Fruit fly (Drosophila melanogaster) whole organism, prepupa: ENCODE results near the gene Sfmbt.
A peak's percentile ranks its signal among the peaks of the same experiment; 100 is the strongest.

Experiments used
- Blimp-1 ChIP-seq: fragments of 200-800 bp; sonication (Bioruptor generic); optimal IDR thresholded peaks from 3 replicates; lab custom pipeline; 2017; ENCODE audit warnings: missing biosample characterization, missing genetic modification characterization, mild to moderate bottlenecking, moderate library complexity, missing genetic modification reagents
- CG10669 ChIP-seq: fragments of 200-800 bp; sonication (Bioruptor generic); optimal IDR thresholded peaks from 3 replicates; lab custom pipeline; 2018; ENCODE audit warnings: missing biosample characterization, mild to moderate bottlenecking, missing genetic modification characterization, moderate library complexity
- CG11294 ChIP-seq: fragments of 200-800 bp; sonication (Bioruptor generic); IDR thresholded peaks from 2 replicates; pipeline ENCODE4 v1.3.6; 2022; ENCODE audit warnings: missing biosample characterization, missing genetic modification characterization
- CG11762 ChIP-seq: fragments of 200-800 bp; sonication (Bioruptor generic); optimal IDR thresholded peaks from 3 replicates; lab custom pipeline; 2016; ENCODE audit warnings: missing biosample characterization, missing genetic modification characterization; ENCODE audit not compliant: insufficient read depth
- CG11902 ChIP-seq: fragments of 200-800 bp; sonication (Bioruptor generic); optimal IDR thresholded peaks from 3 replicates; lab custom pipeline; 2016; ENCODE audit warnings: missing biosample characterization, missing genetic modification characterization
- CG1621 ChIP-seq: fragments of 200-800 bp; sonication (Bioruptor generic); optimal IDR thresholded peaks from 3 replicates; lab custom pipeline; 2018; ENCODE audit warnings: missing biosample characterization, mild to moderate bottlenecking, missing genetic modification characterization
- CG16779 ChIP-seq: fragments of 200-800 bp; sonication (Bioruptor generic); optimal IDR thresholded peaks from 3 replicates; lab custom pipeline; 2017; ENCODE audit warnings: missing biosample characterization, mild to moderate bottlenecking, missing genetic modification characterization
- CG31627 ChIP-seq: fragments of 200-800 bp; sonication (Bioruptor generic); optimal IDR thresholded peaks from 3 replicates; lab custom pipeline; 2016; ENCODE audit warnings: missing biosample characterization, missing genetic modification characterization
- CG32006 ChIP-seq: fragments of 200-800 bp; sonication (Bioruptor generic); optimal IDR thresholded peaks from 3 replicates; lab custom pipeline; 2017; ENCODE audit warnings: missing biosample characterization, mild to moderate bottlenecking, missing genetic modification characterization
- CG34406 ChIP-seq: fragments of 200-800 bp; sonication (Bioruptor generic); optimal IDR thresholded peaks from 3 replicates; lab custom pipeline; 2016; ENCODE audit warnings: missing biosample characterization, missing genetic modification characterization
- CG3919 ChIP-seq: fragments of 200-800 bp; sonication (Bioruptor generic); optimal IDR thresholded peaks from 3 replicates; lab custom pipeline; 2016; ENCODE audit warnings: missing biosample characterization, missing genetic modification characterization
- CG4318 ChIP-seq: fragments of 200-800 bp; sonication (Bioruptor generic); optimal IDR thresholded peaks from 3 replicates; lab custom pipeline; 2017; ENCODE audit warnings: missing biosample characterization, mild to moderate bottlenecking, missing genetic modification characterization
- CG6163 ChIP-seq: fragments of 200-800 bp; sonication (Bioruptor generic); IDR thresholded peaks from 3 replicates; pipeline ENCODE4 v1.3.6; 2022; ENCODE audit warnings: missing biosample characterization, missing genetic modification characterization
- CG6276 ChIP-seq: fragments of 200-800 bp; sonication (Bioruptor generic); optimal IDR thresholded peaks from 2 replicates; lab custom pipeline; 2017; ENCODE audit warnings: missing biosample characterization, mild to moderate bottlenecking, missing genetic modification characterization
- CG6808 ChIP-seq: fragments of 200-800 bp; sonication (Bioruptor generic); optimal IDR thresholded peaks from 3 replicates; lab custom pipeline; 2017; ENCODE audit warnings: missing biosample characterization, missing genetic modification characterization, mild to moderate bottlenecking, moderate library complexity, missing genetic modification reagents
- CG6854 ChIP-seq: fragments of 200-800 bp; sonication (Bioruptor generic); optimal IDR thresholded peaks from 2 replicates; lab custom pipeline; 2017; ENCODE audit warnings: missing biosample characterization, mild to moderate bottlenecking, missing genetic modification characterization
- CG7368 ChIP-seq: fragments of 200-800 bp; sonication (Bioruptor generic); optimal IDR thresholded peaks from 3 replicates; lab custom pipeline; 2016; ENCODE audit warnings: missing biosample characterization, missing genetic modification characterization
- CG8119 ChIP-seq: fragments of 200-800 bp; sonication (Bioruptor generic); IDR thresholded peaks from 3 replicates; pipeline ENCODE4 v1.3.6; 2022; ENCODE audit warnings: missing biosample characterization, missing genetic modification characterization
- CG8319 ChIP-seq: fragments of 200-800 bp; sonication (Bioruptor generic); optimal IDR thresholded peaks from 3 replicates; lab custom pipeline; 2016; ENCODE audit warnings: missing biosample characterization, missing genetic modification characterization
- CG8632 ChIP-seq: fragments of 200-800 bp; sonication (Bioruptor generic); optimal IDR thresholded peaks from 3 replicates; lab custom pipeline; 2016; ENCODE audit warnings: missing biosample characterization, missing genetic modification characterization
- Eip75B ChIP-seq: fragments of 200-800 bp; sonication (Bioruptor generic); optimal IDR thresholded peaks from 3 replicates; lab custom pipeline; 2016; ENCODE audit warnings: missing biosample characterization, missing genetic modification characterization
- Eip93F ChIP-seq: fragments of 200-800 bp; sonication (Bioruptor generic); optimal IDR thresholded peaks from 2 replicates; lab custom pipeline; 2016; ENCODE audit warnings: missing biosample characterization, mild to moderate bottlenecking, missing genetic modification characterization
- Gug ChIP-seq: fragments of 200-800 bp; sonication (Bioruptor generic); IDR thresholded peaks from 2 replicates; pipeline ENCODE4 v1.3.6; 2022; ENCODE audit warnings: missing biosample characterization, missing genetic modification characterization
- Hr38 ChIP-seq: sonication (Bioruptor generic); optimal IDR thresholded peaks from 2 replicates; lab custom pipeline; 2016; ENCODE audit warnings: missing biosample characterization, missing genetic modification characterization
- Hr39 ChIP-seq: fragments of 200-800 bp; sonication (Bioruptor generic); optimal IDR thresholded peaks from 2 replicates; lab custom pipeline; 2016; ENCODE audit warnings: missing biosample characterization, missing genetic modification characterization
- Hr4 ChIP-seq: fragments of 200-800 bp; sonication (Bioruptor generic); optimal IDR thresholded peaks from 3 replicates; lab custom pipeline; 2016; ENCODE audit warnings: missing biosample characterization, missing genetic modification characterization
- Met ChIP-seq: fragments of 200-800 bp; sonication (Bioruptor generic); optimal IDR thresholded peaks from 3 replicates; lab custom pipeline; 2016; ENCODE audit warnings: missing biosample characterization, missing genetic modification characterization
- OdsH ChIP-seq: fragments of 200-800 bp; sonication (Bioruptor generic); optimal IDR thresholded peaks from 3 replicates; lab custom pipeline; 2016; ENCODE audit warnings: missing biosample characterization, missing genetic modification characterization
- Smox ChIP-seq: fragments of 200-800 bp; sonication (Bioruptor generic); optimal IDR thresholded peaks from 3 replicates; lab custom pipeline; 2016; ENCODE audit warnings: missing biosample characterization, missing genetic modification characterization
- Sox102F ChIP-seq: fragments of 200-800 bp; sonication (Bioruptor generic); optimal IDR thresholded peaks from 2 replicates; lab custom pipeline; 2016; ENCODE audit warnings: missing biosample characterization, mild to moderate bottlenecking, missing genetic modification characterization
- Sox14 ChIP-seq: fragments of 200-800 bp; sonication (Bioruptor generic); optimal IDR thresholded peaks from 3 replicates; lab custom pipeline; 2016; ENCODE audit warnings: missing biosample characterization, missing genetic modification characterization
- Sox15 ChIP-seq: fragments of 200-800 bp; sonication (Bioruptor generic); optimal IDR thresholded peaks from 3 replicates; lab custom pipeline; 2016; ENCODE audit warnings: missing biosample characterization, missing genetic modification characterization
- acj6 ChIP-seq: fragments of 200-800 bp; sonication (Bioruptor generic); optimal IDR thresholded peaks from 3 replicates; lab custom pipeline; 2016; ENCODE audit warnings: missing biosample characterization, missing genetic modification characterization
- dac ChIP-seq: fragments of 200-800 bp; sonication (Bioruptor generic); optimal IDR thresholded peaks from 2 replicates; lab custom pipeline; 2017; ENCODE audit warnings: missing biosample characterization, mild to moderate bottlenecking, missing genetic modification characterization
- dsx ChIP-seq: fragments of 200-800 bp; optimal IDR thresholded peaks from 3 replicates; lab custom pipeline; 2019; ENCODE audit warnings: missing biosample characterization, mild to moderate bottlenecking, missing genetic modification characterization, moderate library complexity; ENCODE audit not compliant: poor library complexity, severe bottlenecking
- eg ChIP-seq: fragments of 200-800 bp; sonication (Bioruptor generic); IDR thresholded peaks from 3 replicates; pipeline ENCODE4 v1.3.6; 2022; ENCODE audit warnings: missing biosample characterization, missing genetic modification characterization
- esn ChIP-seq: fragments of 200-800 bp; sonication (Bioruptor generic); optimal IDR thresholded peaks from 2 replicates; lab custom pipeline; 2016; ENCODE audit warnings: missing biosample characterization, mild to moderate bottlenecking, missing genetic modification characterization, moderate library complexity
- fd85E ChIP-seq: fragments of 200-800 bp; sonication (Bioruptor generic); optimal IDR thresholded peaks from 3 replicates; lab custom pipeline; 2016; ENCODE audit warnings: missing biosample characterization, missing genetic modification characterization
- fkh ChIP-seq: fragments of 200-800 bp; sonication (Bioruptor generic); optimal IDR thresholded peaks from 3 replicates; lab custom pipeline; 2017; ENCODE audit warnings: missing biosample characterization, mild to moderate bottlenecking, missing genetic modification characterization, moderate library complexity
- lz ChIP-seq: fragments of 200-800 bp; sonication (Bioruptor generic); optimal IDR thresholded peaks from 3 replicates; lab custom pipeline; 2016; ENCODE audit warnings: missing biosample characterization, missing genetic modification characterization
- net ChIP-seq: fragments of 200-800 bp; sonication (Bioruptor generic); optimal IDR thresholded peaks from 3 replicates; lab custom pipeline; 2016; ENCODE audit warnings: missing biosample characterization, missing genetic modification characterization
- pdm3 ChIP-seq: fragments of 200-800 bp; sonication (Bioruptor generic); optimal IDR thresholded peaks from 3 replicates; lab custom pipeline; 2016; ENCODE audit warnings: missing biosample characterization, missing genetic modification characterization
- salr ChIP-seq, 2 experiments: fragments of 200-800 bp; sonication (Bioruptor generic); optimal IDR thresholded peaks; 3 replicates each; lab custom pipeline; 2016 to 2018; ENCODE audit warnings: missing biosample characterization in 2 of 2, missing genetic modification characterization in 2 of 2, mild to moderate bottlenecking in 1 of 2
- spab ChIP-seq: fragments of 200-800 bp; sonication (Bioruptor generic); optimal IDR thresholded peaks from 2 replicates; lab custom pipeline; 2017; ENCODE audit warnings: missing biosample characterization, mild to moderate bottlenecking, missing genetic modification characterization, missing genetic modification reagents
- svp ChIP-seq: fragments of 200-800 bp; sonication (Bioruptor generic); peaks from one replicate; lab custom pipeline; 2016; ENCODE audit warnings: missing biosample characterization, missing genetic modification characterization
- topi ChIP-seq: fragments of 200-800 bp; sonication (Bioruptor generic); optimal IDR thresholded peaks from 3 replicates; lab custom pipeline; 2016; ENCODE audit warnings: missing biosample characterization, missing genetic modification characterization
- vri ChIP-seq: fragments of 200-800 bp; sonication (Bioruptor generic); optimal IDR thresholded peaks from 3 replicates; lab custom pipeline; 2016; ENCODE audit warnings: missing biosample characterization, mild to moderate bottlenecking, missing genetic modification characterization

Gene Sfmbt

dm6 chr2L:13202960-13203436, 26.4 kb upstream of the Sfmbt start, which contains the start of gene CG16972:
Gene CG16972 (minus strand): TSS chr2L:13203295.
- 0 out of 3 replicates have a peak, but pooled peaks have one; percentile 15 for TF ChIP-seq CG8119 (GFP tag; lab: Robert Waterston, UW)
- TF ChIP-seq spab (GFP tag; lab: Kevin White, UChicago) = no peak
- peak; percentile 99 for TF ChIP-seq CG1621

DNA sequence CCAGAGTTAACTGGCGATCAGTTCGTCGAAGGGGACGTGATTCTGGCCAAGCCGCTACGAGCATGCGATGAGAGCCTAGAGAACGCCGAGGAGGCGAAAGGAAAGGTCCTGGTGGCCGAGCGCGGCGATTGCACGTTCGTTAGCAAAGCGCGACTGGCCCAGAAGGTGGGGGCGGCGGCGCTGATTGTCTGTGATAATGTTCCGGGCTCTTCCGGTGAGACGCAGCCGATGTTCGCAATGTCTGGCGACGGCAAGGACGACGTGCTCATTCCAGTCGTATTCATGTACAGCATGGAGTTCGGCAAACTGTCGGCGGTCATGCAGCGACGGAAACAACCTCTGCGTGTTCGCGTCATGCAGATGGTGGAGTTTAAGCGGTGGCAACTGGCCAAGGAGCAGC, 19.2 kb upstream of the Sfmbt start:
- TF ChIP-seq Gug (GFP tag; lab: Robert Waterston, UW) (no peak), eg (GFP tag; lab: Robert Waterston, UW) (no peak), vri (GFP tag; lab: Kevin White, UChicago) (no peak), pdm3 (GFP tag; lab: Kevin White, UChicago) (no peak), svp (no peak), CG8319 (GFP tag; lab: Kevin White, UChicago) (no peak), Eip75B (no peak), CG8119 (GFP tag; lab: Robert Waterston, UW) (no peak)

DNA sequence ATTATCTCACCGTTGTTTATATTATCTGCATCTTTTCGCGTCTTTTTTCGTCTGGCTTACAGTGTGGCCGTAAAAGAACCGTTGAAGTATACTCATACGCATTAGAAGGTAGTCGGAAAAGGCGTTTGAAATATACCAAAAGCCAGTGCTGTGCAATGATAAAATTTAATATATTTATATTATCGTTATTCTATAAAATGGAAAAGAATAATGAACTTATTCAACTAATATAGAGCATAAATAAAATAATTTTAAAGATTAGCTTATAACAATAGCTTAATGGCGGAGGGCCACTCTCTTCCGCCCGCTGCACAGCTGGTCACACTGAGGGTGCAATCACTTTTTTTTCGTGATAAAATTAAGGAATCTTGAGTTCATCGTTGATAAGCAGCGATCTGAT, 15.3 kb upstream of the Sfmbt start, which contains the start of the genes CG16974 and Edem2:
TSS of gene CG16974 (minus strand) at position 86 of the 400 bp plus-strand sequence.
TSS of gene Edem2 (plus strand) at position 308 of the 400 bp plus-strand sequence.
- peak; percentile 55 for TF ChIP-seq Sox15 (GFP tag; lab: Kevin White, UChicago)
- peak; percentile 49; the same call in 2 of the 3 replicates for TF ChIP-seq CG6163
- no peak for TF ChIP-seq acj6 (GFP tag; lab: Kevin White, UChicago)
- TF ChIP-seq CG31627 (GFP tag; lab: Kevin White, UChicago) = no peak
- TF ChIP-seq Hr4 = no peak
- TF ChIP-seq CG11762 (GFP tag; lab: Kevin White, UChicago) = no peak
- TF ChIP-seq CG16779 (tag; lab: Kevin White, UChicago) = no peak
- TF ChIP-seq dac (GFP tag; lab: Kevin White, UChicago) = no peak
- TF ChIP-seq CG8119 (GFP tag; lab: Robert Waterston, UW) = peak; percentile 37; the same call in 1 of the 3 replicates
- TF ChIP-seq CG8632 (GFP tag; lab: Kevin White, UChicago) = no peak
- TF ChIP-seq CG32006 (GFP tag; lab: Kevin White, UChicago) = no peak
- no peak for TF ChIP-seq fd85E (GFP tag; lab: Kevin White, UChicago)
- TF ChIP-seq Sox102F (GFP tag; lab: Kevin White, UChicago) = no peak
- no peak for TF ChIP-seq lz (GFP tag; lab: Kevin White, UChicago)
- TF ChIP-seq OdsH (GFP tag; lab: Kevin White, UChicago) = no peak
- no peak for TF ChIP-seq CG3919
- TF ChIP-seq CG6276 (GFP tag; lab: Kevin White, UChicago) = no peak
- no peak for TF ChIP-seq CG1621
- no peak for TF ChIP-seq Eip75B
- TF ChIP-seq vri (GFP tag; lab: Kevin White, UChicago) = peak; percentile 69
- TF ChIP-seq Hr39 (GFP tag; lab: Kevin White, UChicago) = no peak
- 0 out of 2 replicates have a peak, but pooled peaks have one; percentile 30 for TF ChIP-seq CG11294 (GFP tag; lab: Robert Waterston, UW)
- TF ChIP-seq CG34406 = no peak
- no peak for TF ChIP-seq CG7368
- TF ChIP-seq eg (GFP tag; lab: Robert Waterston, UW) = peak; percentile 60; the same call in 2 of the 3 replicates
- no peak for TF ChIP-seq salr (GFP tag; optimal IDR thresholded peaks at IDR 0.05; lab: Kevin White, UChicago)
- no peak for TF ChIP-seq Hr38 (GFP tag; lab: Kevin White, UChicago)
- no peak for TF ChIP-seq topi
- peak; percentile 68 for TF ChIP-seq Eip93F
- TF ChIP-seq dsx (GFP tag; lab: Kevin White, UChicago) = no peak
- TF ChIP-seq Smox = no peak
- TF ChIP-seq fkh (GFP tag; lab: Kevin White, UChicago) = no peak
- no peak for TF ChIP-seq CG10669 (GFP tag; lab: Kevin White, UChicago)
- TF ChIP-seq Blimp-1 = no peak
- TF ChIP-seq Met (GFP tag; lab: Kevin White, UChicago) = no peak
- no peak for TF ChIP-seq Sox14 (GFP tag; lab: Kevin White, UChicago)
- no peak for TF ChIP-seq CG6808 (GFP tag; lab: Kevin White, UChicago)
- TF ChIP-seq pdm3 (GFP tag; lab: Kevin White, UChicago) = no peak
- no peak for TF ChIP-seq net (GFP tag; lab: Kevin White, UChicago)
- TF ChIP-seq CG4318 (GFP tag; lab: Kevin White, UChicago) = no peak
- peak; percentile 17 for TF ChIP-seq CG6854 (GFP tag; lab: Kevin White, UChicago)
- peak; percentile 77 for TF ChIP-seq esn
- peak; percentile 39 for TF ChIP-seq CG11902 (GFP tag; lab: Kevin White, UChicago)
